Fruit fly (Drosophila melanogaster) whole organism, embryonic: Measurements from ENCODE around the gene CG4297.

Source experiments
- Aef1 ChIP-seq: fragments of 200-800 bp; sonication (Bioruptor generic); IDR thresholded peaks from 3 replicates; pipeline ENCODE4 v1.3.6; 2022; ENCODE audit warnings: missing biosample characterization, missing genetic modification characterization
- CG10431 ChIP-seq: fragments of 200-800 bp; sonication (Bioruptor generic); optimal IDR thresholded peaks from 3 replicates; lab custom pipeline; 2018; ENCODE audit warnings: missing biosample characterization, mild to moderate bottlenecking, missing genetic modification characterization
- CG10565 ChIP-seq: fragments of 200-800 bp; sonication (Bioruptor generic); optimal IDR thresholded peaks from 3 replicates; lab custom pipeline; 2016; ENCODE audit warnings: missing biosample characterization, mild to moderate bottlenecking, missing genetic modification characterization
- CG11504 ChIP-seq: fragments of 200-800 bp; sonication (Bioruptor generic); optimal IDR thresholded peaks from 3 replicates; lab custom pipeline; 2019; ENCODE audit warnings: missing biosample characterization, mild to moderate bottlenecking, missing genetic modification characterization, moderate library complexity
- CG11560 ChIP-seq: fragments of 200-800 bp; sonication (Bioruptor generic); IDR thresholded peaks from 3 replicates; pipeline ENCODE4 v1.3.6; 2022; ENCODE audit warnings: missing biosample characterization, missing genetic modification characterization
- CG11695 ChIP-seq: fragments of 200-800 bp; sonication (Bioruptor generic); IDR thresholded peaks from 3 replicates; pipeline ENCODE4 v1.3.6; 2022; ENCODE audit warnings: missing biosample characterization, missing genetic modification characterization
- CG12744 ChIP-seq: fragments of 200-800 bp; sonication (Bioruptor generic); optimal IDR thresholded peaks from 2 replicates; lab custom pipeline; 2016; ENCODE audit warnings: missing biosample characterization, missing genetic modification characterization
- CG13287 ChIP-seq: fragments of 200-800 bp; sonication (Bioruptor generic); IDR thresholded peaks from 2 replicates; pipeline ENCODE4 v1.3.6; 2022; ENCODE audit warnings: missing biosample characterization, missing genetic modification characterization; ENCODE audit not compliant: partially characterized antibody
- CG15073 ChIP-seq: fragments of 200-800 bp; sonication (Bioruptor generic); optimal IDR thresholded peaks from 2 replicates; lab custom pipeline; 2016; ENCODE audit warnings: missing biosample characterization, missing genetic modification characterization
- CG17829 ChIP-seq: fragments of 200-800 bp; optimal IDR thresholded peaks from 2 replicates; lab custom pipeline; 2019; ENCODE audit warnings: missing biosample characterization, mild to moderate bottlenecking, missing genetic modification characterization, moderate library complexity
- CG18764 ChIP-seq: fragments of 200-800 bp; sonication (Bioruptor generic); optimal IDR thresholded peaks from 3 replicates; lab custom pipeline; 2016; ENCODE audit warnings: missing biosample characterization, missing genetic modification characterization
- CG33213 ChIP-seq: fragments of 200-800 bp; sonication (Bioruptor generic); optimal IDR thresholded peaks from 3 replicates; lab custom pipeline; 2016; ENCODE audit warnings: missing biosample characterization, missing genetic modification characterization
- CG3407 ChIP-seq: fragments of 200-800 bp; sonication (Bioruptor generic); optimal IDR thresholded peaks from 2 replicates; lab custom pipeline; 2018; ENCODE audit warnings: missing biosample characterization, mild to moderate bottlenecking, missing genetic modification characterization
- CG4328 ChIP-seq: fragments of 200-800 bp; sonication (Bioruptor generic); optimal IDR thresholded peaks from 3 replicates; lab custom pipeline; 2017; ENCODE audit warnings: missing biosample characterization, missing genetic modification reagents, missing genetic modification characterization
- CG7963 ChIP-seq: fragments of 200-800 bp; sonication (Bioruptor generic); IDR thresholded peaks from 3 replicates; pipeline ENCODE4 v1.3.6; 2022; ENCODE audit warnings: missing biosample characterization, missing genetic modification characterization; ENCODE audit not compliant: partially characterized antibody
- CG8281 ChIP-seq: fragments of 200-800 bp; sonication (Bioruptor generic); optimal IDR thresholded peaks from 2 replicates; lab custom pipeline; 2018; ENCODE audit warnings: missing biosample characterization, mild to moderate bottlenecking, missing genetic modification characterization, moderate library complexity
- D ChIP-seq, 2 experiments: fragments of 200-800 bp in 1 of 2; fragments of >200 bp in 1 of 2; sonication (Bioruptor generic) in 1 of 2; optimal IDR thresholded peaks; 2 replicates in 1 of 2; 3 replicates in 1 of 2; lab custom pipeline; 2017; ENCODE audit warnings: mild to moderate bottlenecking in 1 of 2, missing biosample characterization in 1 of 2, missing genetic modification characterization in 1 of 2, missing genetic modification reagents in 1 of 2
- Dp ChIP-seq: fragments of 200-800 bp; sonication (Bioruptor generic); optimal IDR thresholded peaks from 2 replicates; lab custom pipeline; 2018; ENCODE audit warnings: missing biosample characterization, mild to moderate bottlenecking, missing genetic modification characterization, moderate library complexity
- Drgx ChIP-seq: fragments of 200-800 bp; sonication (Bioruptor generic); IDR thresholded peaks from 2 replicates; pipeline ENCODE4 v1.3.6; 2022; ENCODE audit warnings: missing biosample characterization, missing genetic modification characterization
- E2f1 ChIP-seq: fragments of 200-800 bp; sonication (Bioruptor generic); IDR thresholded peaks from 2 replicates; pipeline ENCODE4 v1.3.6; 2022; ENCODE audit warnings: missing biosample characterization, missing genetic modification characterization
- Gsc ChIP-seq: fragments of 200-800 bp; sonication (Bioruptor generic); IDR thresholded peaks from 2 replicates; pipeline ENCODE4 v1.3.6; 2022; ENCODE audit warnings: missing biosample characterization, missing genetic modification characterization
- H2.0 ChIP-seq: fragments of 200-800 bp; sonication (Bioruptor generic); IDR thresholded peaks from 2 replicates; pipeline ENCODE4 v1.3.6; 2022; ENCODE audit warnings: missing biosample characterization, missing genetic modification characterization
- HLHmδ ChIP-seq: fragments of 200-800 bp; sonication (Bioruptor generic); optimal IDR thresholded peaks from 2 replicates; lab custom pipeline; 2018; ENCODE audit warnings: missing biosample characterization, mild to moderate bottlenecking, missing genetic modification characterization, moderate library complexity
- Hand ChIP-seq: fragments of 200-800 bp; sonication (Bioruptor generic); optimal IDR thresholded peaks from 2 replicates; lab custom pipeline; 2017; ENCODE audit warnings: mild to moderate bottlenecking, missing biosample characterization, missing genetic modification reagents, missing genetic modification characterization
- Hr3 ChIP-seq: fragments of 200-800 bp; sonication (Bioruptor generic); optimal IDR thresholded peaks from 3 replicates; lab custom pipeline; 2016; ENCODE audit warnings: missing biosample characterization, missing genetic modification characterization
- Mad ChIP-seq: fragments of 200-800 bp; sonication (Bioruptor generic); optimal IDR thresholded peaks from 2 replicates; lab custom pipeline; 2016; ENCODE audit warnings: missing biosample characterization, missing genetic modification characterization
- NC2α ChIP-seq: fragments of 200-800 bp; sonication (Bioruptor generic); optimal IDR thresholded peaks from 2 replicates; lab custom pipeline; 2016; ENCODE audit warnings: missing biosample characterization, missing genetic modification characterization
- Nf-YB ChIP-seq: fragments of 200-800 bp; sonication (Bioruptor generic); optimal IDR thresholded peaks from 3 replicates; lab custom pipeline; 2019; ENCODE audit warnings: missing biosample characterization, mild to moderate bottlenecking, missing genetic modification characterization, moderate library complexity
- PHDP ChIP-seq: fragments of 200-800 bp; sonication (Bioruptor generic); optimal IDR thresholded peaks from 3 replicates; lab custom pipeline; 2018; ENCODE audit warnings: missing biosample characterization, mild to moderate bottlenecking, missing genetic modification characterization, moderate library complexity
- Sox102F ChIP-seq: fragments of 200-800 bp; sonication (Bioruptor generic); optimal IDR thresholded peaks from 2 replicates; lab custom pipeline; 2018; ENCODE audit warnings: missing biosample characterization, mild to moderate bottlenecking, missing genetic modification characterization, moderate library complexity
- ash1 ChIP-seq: fragments of 200-800 bp; sonication (Bioruptor generic); optimal IDR thresholded peaks from 2 replicates; lab custom pipeline; 2018; ENCODE audit warnings: missing biosample characterization, mild to moderate bottlenecking, missing genetic modification characterization
- dpn ChIP-seq, 2 experiments: fragments of 200-800 bp; sonication (Bioruptor generic); optimal IDR thresholded peaks; 3 replicates each; lab custom pipeline; 2016; ENCODE audit warnings: missing biosample characterization in 2 of 2, missing genetic modification characterization in 2 of 2
- eve ChIP-seq, 2 experiments: fragments of >200 bp; optimal IDR thresholded peaks; 2 replicates each; lab custom pipeline; 2017; ENCODE audit warnings: missing biosample characterization in 2 of 2, missing genetic modification characterization in 2 of 2
- ftz-f1 ChIP-seq: fragments of 200-800 bp; sonication (Bioruptor generic); optimal IDR thresholded peaks from 2 replicates; lab custom pipeline; 2016; ENCODE audit warnings: missing biosample characterization, missing genetic modification characterization
- gcm2 ChIP-seq: fragments of 200-800 bp; sonication (Bioruptor generic); optimal IDR thresholded peaks from 2 replicates; lab custom pipeline; 2016; ENCODE audit warnings: missing biosample characterization, missing genetic modification characterization
- gt ChIP-seq: fragments of 200-800 bp; sonication (Bioruptor generic); IDR thresholded peaks from 2 replicates; pipeline ENCODE4 v1.3.6; 2022; ENCODE audit warnings: missing biosample characterization, missing genetic modification characterization
- h ChIP-seq: fragments of >200 bp; optimal IDR thresholded peaks from 2 replicates; lab custom pipeline; 2017
- jing ChIP-seq: fragments of 200-800 bp; sonication (Bioruptor generic); optimal IDR thresholded peaks from 2 replicates; lab custom pipeline; 2018; ENCODE audit warnings: missing biosample characterization, mild to moderate bottlenecking, missing genetic modification characterization
- nau ChIP-seq: fragments of 200-800 bp; sonication (Bioruptor generic); optimal IDR thresholded peaks from 3 replicates; lab custom pipeline; 2017; ENCODE audit warnings: missing biosample characterization, mild to moderate bottlenecking, missing genetic modification characterization, missing genetic modification reagents
- nerfin-1 ChIP-seq: fragments of 200-800 bp; sonication (Bioruptor generic); optimal IDR thresholded peaks from 3 replicates; lab custom pipeline; 2019; ENCODE audit warnings: missing biosample characterization, mild to moderate bottlenecking, missing genetic modification characterization, moderate library complexity
- odd ChIP-seq: fragments of 200-800 bp; sonication (Bioruptor generic); optimal IDR thresholded peaks from 2 replicates; lab custom pipeline; 2017; ENCODE audit warnings: missing biosample characterization, mild to moderate bottlenecking, missing genetic modification characterization
- ro ChIP-seq: fragments of 200-800 bp; sonication (Bioruptor generic); IDR thresholded peaks from 2 replicates; pipeline ENCODE4 v1.3.6; 2022; ENCODE audit warnings: missing biosample characterization, missing genetic modification characterization
- row ChIP-seq: fragments of 200-800 bp; sonication (Bioruptor generic); IDR thresholded peaks from 3 replicates; pipeline ENCODE4 v1.3.6; 2022; ENCODE audit warnings: missing biosample characterization, missing genetic modification characterization
- sc ChIP-seq, 3 experiments: fragments of >200 bp in 2 of 3; fragments of 200-800 bp in 1 of 3; sonication (Bioruptor generic) in 1 of 3; optimal IDR thresholded peaks; 2 replicates in 2 of 3; 3 replicates in 1 of 3; lab custom pipeline; 2017; ENCODE audit warnings: mild to moderate bottlenecking in 1 of 3, missing biosample characterization in 1 of 3, missing genetic modification characterization in 1 of 3, missing genetic modification reagents in 1 of 3
- sens ChIP-seq: fragments of 200-800 bp; sonication (Bioruptor generic); peaks from one replicate; lab custom pipeline; 2016; ENCODE audit warnings: missing biosample characterization, missing genetic modification characterization
- sima ChIP-seq: fragments of 200-800 bp; sonication (Bioruptor generic); optimal IDR thresholded peaks from 2 replicates; lab custom pipeline; 2016; ENCODE audit warnings: missing biosample characterization, missing genetic modification characterization
- stwl ChIP-seq: fragments of 200-800 bp; sonication (Bioruptor generic); optimal IDR thresholded peaks from 3 replicates; lab custom pipeline; 2018; ENCODE audit warnings: missing biosample characterization, mild to moderate bottlenecking, missing genetic modification characterization, moderate library complexity
- twi ChIP-seq: fragments of 200-800 bp; optimal IDR thresholded peaks from 2 replicates; lab custom pipeline; 2019; ENCODE audit warnings: missing biosample characterization, mild to moderate bottlenecking, missing genetic modification characterization, moderate library complexity
- unpg ChIP-seq: fragments of 200-800 bp; sonication (Bioruptor generic); optimal IDR thresholded peaks from 3 replicates; lab custom pipeline; 2018; ENCODE audit warnings: missing biosample characterization, mild to moderate bottlenecking, missing genetic modification characterization, moderate library complexity

CG4297 gene

dm6 chr2L:468745-469358, 3.1 kb downstream of the CG4297 start (continued):
- TF ChIP-seq CG4328 (no peak), sc (optimal IDR thresholded peaks at IDR 0.05; lab: Kevin White, UChicago) (no peak), sc (GFP tag; optimal IDR thresholded peaks at IDR 0.05; lab: Kevin White, UChicago) (peak; percentile 61), PHDP (tag; lab: Kevin White, UChicago) (peak; percentile 83), Aef1 (peak; percentile 42; the same call in 1 of the 3 replicates), Hr3 (peak; percentile 51), CG13287 (GFP tag; lab: Robert Waterston, UW) (no peak; the same call in 1 of the 2 replicates), odd (peak; percentile 64), stwl (tag; lab: Kevin White, UChicago) (no peak), CG11560 (tag; lab: Robert Waterston, UW) (0 out of 3 replicates have a peak, but pooled peaks have one; percentile 43), Hand (GFP tag; lab: Kevin White, UChicago) (peak; percentile 61), CG17829 (tag; lab: Kevin White, UChicago) (peak; percentile 79), Drgx (GFP tag; lab: Robert Waterston, UW) (peak; percentile 77), ftz-f1 (GFP tag; lab: Kevin White, UChicago) (no peak), gt (GFP tag; lab: Robert Waterston, UW) (no peak), CG11695 (GFP tag; lab: Robert Waterston, UW) (peak; percentile 66), ash1 (GFP tag; lab: Kevin White, UChicago) (no peak), E2f1 (GFP tag; lab: Robert Waterston, UW) (peak; percentile 70), ro (GFP tag; lab: Robert Waterston, UW) (peak; percentile 33; the same call in 1 of the 2 replicates), CG3407 (GFP tag; lab: Kevin White, UChicago) (peak; percentile 67), Sox102F (GFP tag; lab: Kevin White, UChicago) (peak; percentile 91), h (lab: Kevin White, UChicago) (no peak), sima (GFP tag; lab: Kevin White, UChicago) (no peak), H2.0 (GFP tag; lab: Robert Waterston, UW) (peak; percentile 75), CG8281 (tag; lab: Kevin White, UChicago) (peak; percentile 26), CG15073 (GFP tag; lab: Kevin White, UChicago) (no peak), CG33213 (GFP tag; lab: Kevin White, UChicago) (peak; percentile 52), CG11504 (peak; percentile 82), D (optimal IDR thresholded peaks at IDR 0.05; lab: Kevin White, UChicago) (no peak), D (GFP tag; optimal IDR thresholded peaks at IDR 0.05; lab: Kevin White, UChicago) (peak; percentile 73), row (GFP tag; lab: Robert Waterston, UW) (peak; percentile 76), CG12744 (GFP tag; lab: Kevin White, UChicago) (peak; percentile 33), jing (GFP tag; lab: Kevin White, UChicago) (peak; percentile 34), Mad (peak; percentile 27), dpn (GFP tag; optimal IDR thresholded peaks at IDR 0.05; lab: Kevin White, UChicago) (peak; percentile 69 to 78), CG10565 (GFP tag; lab: Kevin White, UChicago) (no peak), CG10431 (GFP tag; lab: Kevin White, UChicago) (no peak), Nf-YB (GFP tag; lab: Kevin White, UChicago) (peak; percentile 50), gcm2 (GFP tag; lab: Kevin White, UChicago) (peak; percentile 14), nau (GFP tag; lab: Kevin White, UChicago) (no peak), unpg (peak; percentile 83), sens (GFP tag; lab: Kevin White, UChicago) (peak; percentile 97), CG18764 (GFP tag; lab: Kevin White, UChicago) (peak; percentile 40), nerfin-1 (tag; lab: Kevin White, UChicago) (peak; percentile 40), Gsc (GFP tag; lab: Robert Waterston, UW) (no peak), HLHmδ (GFP tag; lab: Kevin White, UChicago) (no peak), Dp (GFP tag; lab: Kevin White, UChicago) (no peak), eve (GFP tag; optimal IDR thresholded peaks at IDR 0.05; lab: Kevin White, UChicago) (no peak), CG7963 (GFP tag; lab: Robert Waterston, UW) (no peak), twi (tag; lab: Kevin White, UChicago) (no peak), NC2α (GFP tag; lab: Kevin White, UChicago) (peak; percentile 43)
